Worm (Caenorhabditis elegans): ENCODE results near the gene rft-2.
A peak's percentile ranks its signal among the peaks of the same experiment; 100 is the strongest.

rft-2 gene

ce11 chrV:4496104-4496586 lies 45.8 kb upstream of the rft-2 start:
- TF ChIP-seq elt-1 (tag; optimal IDR thresholded peaks at IDR 0.05) (no peak), nhr-28 (tag; optimal IDR thresholded peaks at IDR 0.05) (no peak), elt-2 (tag; optimal IDR thresholded peaks at IDR 0.05) (peak; percentile 41), nhr-237 (tag; optimal IDR thresholded peaks at IDR 0.05) (no peak), tbx-2 (tag; optimal IDR thresholded peaks at IDR 0.05) (no peak), daf-12 (tag; optimal IDR thresholded peaks at IDR 0.05) (no peak)

ce11 chrV:4495114-4495819 lies 44.9 kb upstream of the rft-2 start:
- TF ChIP-seq nhr-11 (tag; optimal IDR thresholded peaks at IDR 0.05) (no peak), ceh-82 (tag; optimal IDR thresholded peaks at IDR 0.05) (no peak), nhr-43 (tag; optimal IDR thresholded peaks at IDR 0.05; ENCODE audit: poor library complexity, severe bottlenecking) (no peak), R02D3.7 (tag; optimal IDR thresholded peaks at IDR 0.05) (no peak), egl-27 (tag; optimal IDR thresholded peaks at IDR 0.05) (no peak), nhr-76 (tag; optimal IDR thresholded peaks at IDR 0.05) (no peak), sea-2 (GFP tag; optimal IDR thresholded peaks at IDR 0.05) (no peak), fkh-10 (GFP tag; optimal IDR thresholded peaks at IDR 0.05) (no peak), fos-1 (tag; optimal IDR thresholded peaks at IDR 0.05) (no peak), pqm-1 (tag; optimal IDR thresholded peaks at IDR 0.05) (no peak), nhr-12 (tag; optimal IDR thresholded peaks at IDR 0.05) (no peak), nhr-77 (tag; optimal IDR thresholded peaks at IDR 0.05) (no peak), lin-39 (tag; optimal IDR thresholded peaks at IDR 0.05) (peak; percentile 81), unc-62 (GFP tag; optimal IDR thresholded peaks at IDR 0.05) (peak; percentile 93), fkh-2 (tag; optimal IDR thresholded peaks at IDR 0.05) (no peak), pha-4 (tag; optimal IDR thresholded peaks at IDR 0.05) (no peak), ztf-11 (tag; optimal IDR thresholded peaks at IDR 0.05) (no peak), lsy-12 (tag; optimal IDR thresholded peaks at IDR 0.05) (no peak), mdl-1 (tag; optimal IDR thresholded peaks at IDR 0.05) (no peak), nfya-1 (tag; optimal IDR thresholded peaks at IDR 0.05; ENCODE audit: insufficient read depth) (peak; percentile 16), mml-1 (tag; optimal IDR thresholded peaks at IDR 0.05) (no peak), elt-2 (tag; optimal IDR thresholded peaks at IDR 0.05) (peak; percentile 69), jun-1 (tag; optimal IDR thresholded peaks at IDR 0.05) (no peak), nhr-25 (tag; optimal IDR thresholded peaks at IDR 0.05) (no peak), eor-1 (tag; optimal IDR thresholded peaks at IDR 0.05) (no peak), zag-1 (tag; optimal IDR thresholded peaks at IDR 0.05) (no peak)

ce11 chrV:4491273-4492094 lies 41.1 kb upstream of the rft-2 start:
- TF ChIP-seq eor-1 (tag; optimal IDR thresholded peaks at IDR 0.05) = no peak
- no peak for TF ChIP-seq mdl-1 (tag; optimal IDR thresholded peaks at IDR 0.05)
- no peak for TF ChIP-seq ZK546.5 (tag; optimal IDR thresholded peaks at IDR 0.05)
- no peak for TF ChIP-seq nhr-237 (tag; optimal IDR thresholded peaks at IDR 0.05)
- no peak for TF ChIP-seq nhr-43 (tag; optimal IDR thresholded peaks at IDR 0.05; ENCODE audit: poor library complexity, severe bottlenecking)
- TF ChIP-seq egl-27 (tag; optimal IDR thresholded peaks at IDR 0.05) = no peak
- TF ChIP-seq tbx-2 (tag; optimal IDR thresholded peaks at IDR 0.05) = no peak
- no peak for TF ChIP-seq nhr-25 (tag; optimal IDR thresholded peaks at IDR 0.05)
- no peak for TF ChIP-seq fkh-10 (GFP tag; optimal IDR thresholded peaks at IDR 0.05)
- peak; percentile 66 for TF ChIP-seq elt-2 (tag; optimal IDR thresholded peaks at IDR 0.05)
- TF ChIP-seq nfya-1 (tag; optimal IDR thresholded peaks at IDR 0.05; ENCODE audit: insufficient read depth) = peak; percentile 5
- TF ChIP-seq ceh-9 (tag; optimal IDR thresholded peaks at IDR 0.05) = no peak
- TF ChIP-seq jun-1 (tag; optimal IDR thresholded peaks at IDR 0.05) = no peak
- TF ChIP-seq ztf-4 (tag; optimal IDR thresholded peaks at IDR 0.05) = no peak
- TF ChIP-seq fos-1 (tag; optimal IDR thresholded peaks at IDR 0.05) = no peak
- TF ChIP-seq sea-2 (GFP tag; optimal IDR thresholded peaks at IDR 0.05) = no peak
- no peak for TF ChIP-seq pqm-1 (tag; optimal IDR thresholded peaks at IDR 0.05)
- no peak for TF ChIP-seq egl-5 (tag; optimal IDR thresholded peaks at IDR 0.05)
- TF ChIP-seq unc-62 (GFP tag; optimal IDR thresholded peaks at IDR 0.05) = peak; percentile 98
- no peak for TF ChIP-seq zag-1 (tag; optimal IDR thresholded peaks at IDR 0.05)
- TF ChIP-seq unc-39 (tag; optimal IDR thresholded peaks at IDR 0.05) = no peak
- no peak for TF ChIP-seq nhr-11 (tag; optimal IDR thresholded peaks at IDR 0.05)
